Worm (Caenorhabditis elegans) whole organism, early embryonic: ENCODE results near the gene ifbp-1.

Experiments
- ama-1 ChIP-seq: fragments of 150-350 bp; optimal IDR thresholded peaks from 2 replicates; lab custom pipeline; 2014
- ets-7 ChIP-seq: sonication (generic microtip); optimal IDR thresholded peaks from 2 replicates; lab custom pipeline; 2016; ENCODE audit warnings: missing genotype, missing genetic modification characterization, missing compliant biosample characterization
- hnd-1 ChIP-seq: sonication (generic microtip); optimal IDR thresholded peaks from 2 replicates; lab custom pipeline; 2016; ENCODE audit warnings: missing genetic modification characterization, missing compliant biosample characterization
- tbx-11 ChIP-seq: fragments of 200-800 bp; sonication (Bioruptor generic); IDR thresholded peaks from 2 replicates; pipeline ENCODE4 v1.3.6; 2022; ENCODE audit warnings: missing genetic modification characterization, missing compliant biosample characterization
- tbx-37 ChIP-seq: fragments of 200-800 bp; sonication (Bioruptor generic); conservative IDR thresholded peaks from 2 replicates; pipeline ENCODE4 v1.3.6; 2022; ENCODE audit warnings: missing genetic modification reagents, missing genetic modification characterization, missing compliant biosample characterization

DNA sequence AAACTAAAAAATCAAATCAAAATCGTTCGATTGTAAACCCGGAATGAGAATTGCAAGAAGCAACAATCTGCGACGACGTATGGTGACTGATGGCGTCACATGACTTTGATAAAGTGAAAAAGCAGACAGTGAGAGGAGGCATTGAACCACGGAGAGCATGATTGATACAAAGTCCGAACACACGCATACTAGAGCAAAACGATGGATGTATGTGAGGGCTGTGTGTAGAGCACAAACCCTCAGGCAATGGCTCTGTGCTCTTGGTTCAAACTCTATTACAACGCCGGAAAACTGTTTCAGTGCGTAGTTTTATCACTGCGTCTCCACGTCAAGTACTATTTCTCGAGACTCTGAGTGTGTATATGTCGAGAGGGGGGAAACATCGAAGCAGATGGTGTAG is 22.5 kb upstream of the ifbp-1 start:
- TF ChIP-seq ama-1 (no peak), tbx-11 (no peak), ets-7 (no peak), tbx-37 (GFP tag; lab: Robert Waterston, UW) (no peak), hnd-1 (tag; lab: Kevin White, UChicago) (no peak)
